Fruit fly (Drosophila melanogaster) Kc167 (cell line): ENCODE data around the gene CG1840.

Source experiments
- Myc ChIP-seq: fragments of >200 bp; optimal IDR thresholded peaks from 2 replicates; lab custom pipeline; 2017; ENCODE audit warnings: missing external identifiers
- Sin3A ChIP-seq: fragments of >200 bp; optimal IDR thresholded peaks from 2 replicates; lab custom pipeline; 2018; ENCODE audit warnings: missing external identifiers
- h ChIP-seq: fragments of >200 bp; optimal IDR thresholded peaks from 3 replicates; lab custom pipeline; 2018; ENCODE audit warnings: missing external identifiers
- insv ChIP-seq: fragments of >200 bp; optimal IDR thresholded peaks from 3 replicates; lab custom pipeline; 2018; ENCODE audit warnings: missing external identifiers
- psq ChIP-seq: fragments of >200 bp; optimal IDR thresholded peaks from 2 replicates; lab custom pipeline; 2017; ENCODE audit warnings: missing external identifiers
- ttk ChIP-seq: sonication (Bioruptor generic); optimal IDR thresholded peaks from 2 replicates; lab custom pipeline; 2017; ENCODE audit warnings: missing external identifiers

Gene CG1840

DNA sequence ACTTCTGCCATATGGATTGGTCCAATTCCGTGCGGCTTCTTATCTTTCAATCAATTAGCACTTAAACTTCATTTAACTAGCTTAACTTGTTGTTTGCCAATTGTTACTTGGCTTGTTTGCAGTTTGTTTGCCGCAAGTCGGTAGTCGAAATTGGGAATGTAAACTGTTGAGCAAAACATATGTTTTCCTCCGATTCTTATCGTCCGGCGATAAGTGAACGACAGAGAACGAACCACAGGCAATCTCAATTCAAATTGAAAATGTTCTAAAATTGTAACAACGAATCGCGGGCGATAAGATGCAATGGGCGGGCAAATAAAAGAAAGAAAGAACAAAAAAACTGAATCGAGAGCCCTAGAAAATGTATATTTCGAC, 29.7 kb upstream of the CG1840 start:
- no peak for TF ChIP-seq Myc (lab: Kevin White, UChicago)

DNA sequence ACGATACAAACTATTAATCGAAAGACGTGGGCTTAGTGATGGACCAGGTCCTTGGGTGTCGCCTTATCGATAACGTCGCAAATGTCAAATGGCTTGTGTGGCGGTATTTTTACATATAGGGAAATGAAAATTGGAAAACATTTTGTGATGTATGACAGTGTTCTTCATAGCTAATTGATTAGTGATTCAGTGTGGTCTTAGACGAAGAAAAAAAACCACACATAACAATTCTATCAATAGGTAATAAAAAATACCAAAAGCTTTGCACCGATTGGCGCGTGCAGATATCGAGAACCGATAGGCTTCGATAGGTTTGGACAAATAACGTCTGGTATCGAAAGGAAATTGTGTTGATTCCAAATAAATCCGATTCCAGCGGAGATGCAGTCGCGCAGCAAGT, 19.3 kb upstream of the CG1840 start, which contains the start of the genes Nrd1 and CG1847:
Gene Nrd1, minus strand, starts transcription at position 28 of the 400 bp plus-strand sequence.
Gene CG1847, plus strand, starts transcription at position 305 of the 400 bp plus-strand sequence.
- TF ChIP-seq Sin3A (lab: Kevin White, UChicago) (no peak), ttk (no peak), psq (lab: Kevin White, UChicago) (no peak), insv (no peak), h (lab: Kevin White, UChicago) (no peak), Myc (lab: Kevin White, UChicago) (no peak)

DNA sequence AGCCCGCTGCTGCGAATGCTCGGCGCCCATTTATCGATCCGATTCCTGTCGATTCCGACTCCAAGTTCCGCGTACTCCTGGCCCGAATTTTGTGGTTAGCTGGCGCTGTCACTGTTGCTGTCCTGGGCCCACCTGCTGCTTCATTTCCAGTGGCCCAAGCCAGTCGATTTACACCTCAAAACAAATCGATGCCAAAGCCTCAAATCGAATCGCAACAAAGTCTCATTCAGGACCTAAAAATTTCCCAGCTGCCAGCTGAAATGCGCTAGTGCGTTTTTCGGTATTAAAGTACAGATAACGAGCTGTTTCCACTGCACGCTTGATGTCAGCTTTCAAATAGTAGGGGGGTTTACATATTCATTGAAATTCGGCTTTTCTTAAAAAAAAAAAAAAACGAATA, 15.6 kb upstream of the CG1840 start, which contains the start of gene BORCS5:
Gene BORCS5, minus strand, starts transcription at position 263 of the 400 bp plus-strand sequence.
- TF ChIP-seq ttk, result no peak
- no peak for TF ChIP-seq psq (lab: Kevin White, UChicago)
- TF ChIP-seq insv, result no peak
- no peak for TF ChIP-seq h (lab: Kevin White, UChicago)

DNA sequence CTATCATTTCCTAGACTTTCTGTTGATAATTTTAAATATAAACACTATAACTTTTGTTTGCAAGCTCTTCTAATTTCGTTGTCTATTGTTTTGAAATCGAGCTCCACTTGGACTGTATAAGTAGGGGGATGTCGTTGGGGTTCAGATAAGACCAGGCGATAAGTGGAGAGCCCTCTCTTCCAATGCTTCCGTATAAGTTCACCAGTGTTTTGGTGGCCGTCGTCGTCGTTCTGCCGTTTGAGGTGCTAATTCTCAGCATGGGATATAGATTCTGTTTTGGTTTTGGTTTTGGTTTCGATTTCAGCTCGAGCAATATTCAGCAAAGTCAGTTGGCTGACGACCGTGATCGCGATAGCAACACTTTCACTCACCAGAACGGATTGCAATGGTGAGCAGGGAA, 15.0 kb upstream of the CG1840 start, which contains the start of gene CG15739:
Gene CG15739, plus strand, starts transcription at position 204 of the 400 bp plus-strand sequence.
- TF ChIP-seq h (lab: Kevin White, UChicago), result no peak
- TF ChIP-seq insv, result no peak
- no peak for TF ChIP-seq Sin3A (lab: Kevin White, UChicago)
- TF ChIP-seq Myc (lab: Kevin White, UChicago), result no peak
- TF ChIP-seq psq (lab: Kevin White, UChicago), result no peak
- TF ChIP-seq ttk, result no peak

DNA sequence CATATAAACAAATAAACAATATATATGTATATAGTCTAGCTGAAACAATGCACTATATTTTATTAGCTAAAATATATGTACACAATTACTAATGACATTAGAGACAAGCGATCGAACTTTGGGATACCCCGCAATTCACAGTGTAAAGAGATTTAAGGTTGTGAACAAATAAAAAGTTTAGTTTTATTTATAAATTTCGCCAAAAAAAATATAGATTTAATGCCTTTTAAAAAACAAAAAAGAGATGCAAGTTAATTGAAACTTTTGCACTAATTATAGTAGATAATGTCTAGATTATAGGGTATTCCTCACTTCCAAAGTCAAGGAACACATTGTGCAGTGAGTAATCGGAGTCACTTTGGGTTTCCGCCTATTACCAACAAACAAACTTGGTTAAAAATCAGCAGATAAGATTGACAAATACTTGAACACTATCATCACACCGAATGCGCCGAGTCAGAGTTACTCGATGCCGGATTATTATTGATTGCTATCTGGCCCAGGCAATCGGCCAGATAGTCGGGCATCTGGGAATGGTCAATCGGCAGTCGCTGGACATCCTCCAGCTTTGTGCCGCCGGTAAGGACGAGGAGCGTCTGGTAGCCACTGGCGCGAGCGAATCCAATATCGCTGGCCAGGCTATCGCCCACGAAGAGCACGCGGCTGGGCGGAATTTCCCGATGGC, 12.9 kb upstream of the CG1840 start:
- no peak for TF ChIP-seq h (lab: Kevin White, UChicago)
- TF ChIP-seq insv, result no peak
- TF ChIP-seq Sin3A (lab: Kevin White, UChicago), result no peak
- TF ChIP-seq ttk, result no peak
- TF ChIP-seq psq (lab: Kevin White, UChicago), result no peak
- TF ChIP-seq Myc (lab: Kevin White, UChicago), result no peak

DNA sequence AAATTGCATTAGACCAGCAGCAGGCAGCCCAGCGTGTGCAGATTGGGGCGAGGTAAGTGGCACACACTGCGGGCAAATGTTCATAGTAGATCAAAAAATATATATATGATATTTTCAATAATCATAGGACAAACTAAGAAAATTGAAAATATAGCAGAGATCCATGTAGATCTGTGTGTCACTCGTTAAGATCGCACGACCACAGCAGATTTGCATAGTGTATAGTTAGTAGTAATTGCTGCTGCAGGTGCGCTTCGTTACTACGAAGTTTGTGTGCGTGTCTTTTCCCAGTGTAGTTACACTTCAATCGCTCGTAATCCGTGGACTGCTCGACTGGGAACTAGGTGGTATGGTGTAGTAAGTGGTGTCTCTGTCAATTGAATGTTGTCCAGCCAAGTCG, 11.0 kb upstream of the CG1840 start, which contains the start of gene CG10352:
Gene CG10352, minus strand, starts transcription at position 4 of the 400 bp plus-strand sequence.
- TF ChIP-seq ttk (no peak), Myc (lab: Kevin White, UChicago) (no peak), insv (no peak), psq (lab: Kevin White, UChicago) (no peak), Sin3A (lab: Kevin White, UChicago) (no peak), h (lab: Kevin White, UChicago) (no peak)

DNA sequence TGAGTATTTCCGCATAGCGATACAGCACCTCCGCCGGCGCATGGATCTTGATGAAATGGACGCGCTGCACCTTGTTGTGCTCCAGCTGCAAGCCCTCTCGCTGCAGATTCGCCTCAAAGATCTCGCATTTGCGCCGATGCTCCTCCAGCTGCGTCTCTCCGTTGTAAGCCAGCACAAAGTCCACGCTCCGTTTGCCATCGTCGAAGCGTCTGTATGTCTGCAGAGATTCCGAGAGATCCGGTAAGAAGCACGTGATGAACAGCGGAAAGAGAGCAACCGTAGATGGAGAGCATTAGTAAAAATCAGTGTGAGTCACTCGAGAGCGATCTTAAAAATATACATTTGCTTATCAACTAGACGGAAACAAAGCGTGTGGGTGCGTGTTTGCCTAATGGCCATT, 6.5 kb upstream of the CG1840 start:
- TF ChIP-seq ttk (no peak), psq (lab: Kevin White, UChicago) (no peak), insv (no peak), h (lab: Kevin White, UChicago) (no peak), Sin3A (lab: Kevin White, UChicago) (no peak)

DNA sequence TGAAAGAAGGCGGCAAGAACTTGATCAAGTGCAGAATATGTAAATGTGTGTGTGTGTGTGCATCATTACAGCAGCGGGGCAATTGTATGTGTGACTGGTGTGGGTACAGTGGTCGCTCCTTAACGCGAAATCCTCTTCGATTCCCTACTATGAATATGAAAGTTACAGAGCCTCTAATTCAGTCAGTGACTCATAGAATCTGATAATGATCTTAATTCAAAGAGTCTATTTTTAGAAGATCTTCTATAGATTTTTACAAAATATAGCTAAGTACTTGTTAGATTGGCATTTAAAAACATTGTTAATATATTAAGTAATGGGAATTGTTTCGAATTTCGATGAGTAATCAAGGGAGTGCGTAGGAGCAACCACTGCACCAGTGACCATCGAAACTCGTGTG, 5.7 kb upstream of the CG1840 start:
- no peak for TF ChIP-seq psq (lab: Kevin White, UChicago)
- no peak for TF ChIP-seq insv
- no peak for TF ChIP-seq Sin3A (lab: Kevin White, UChicago)
- no peak for TF ChIP-seq Myc (lab: Kevin White, UChicago)
- no peak for TF ChIP-seq h (lab: Kevin White, UChicago)
- TF ChIP-seq ttk, result no peak

DNA sequence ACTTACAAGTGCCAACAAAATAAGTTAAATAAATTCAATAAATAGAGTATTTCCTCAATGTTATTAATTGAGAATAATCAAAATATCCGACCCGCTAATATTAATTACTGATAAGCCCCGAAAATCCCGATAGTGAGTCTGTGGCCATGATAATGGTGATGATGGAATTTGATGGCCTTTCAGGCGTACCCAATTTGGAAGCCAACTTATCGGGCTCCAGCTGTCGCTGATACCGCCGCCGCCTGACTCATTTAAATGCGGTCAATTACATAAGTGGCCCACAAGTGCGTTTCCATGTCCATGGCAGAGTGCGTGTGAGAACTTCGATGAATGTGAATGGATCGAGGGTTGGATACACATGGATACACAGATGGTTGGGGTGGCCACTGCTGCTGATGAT, 4.0 kb upstream of the CG1840 start:
- TF ChIP-seq psq (lab: Kevin White, UChicago) (no peak), Myc (lab: Kevin White, UChicago) (no peak), ttk (no peak), Sin3A (lab: Kevin White, UChicago) (no peak), insv (no peak), h (lab: Kevin White, UChicago) (no peak)

DNA sequence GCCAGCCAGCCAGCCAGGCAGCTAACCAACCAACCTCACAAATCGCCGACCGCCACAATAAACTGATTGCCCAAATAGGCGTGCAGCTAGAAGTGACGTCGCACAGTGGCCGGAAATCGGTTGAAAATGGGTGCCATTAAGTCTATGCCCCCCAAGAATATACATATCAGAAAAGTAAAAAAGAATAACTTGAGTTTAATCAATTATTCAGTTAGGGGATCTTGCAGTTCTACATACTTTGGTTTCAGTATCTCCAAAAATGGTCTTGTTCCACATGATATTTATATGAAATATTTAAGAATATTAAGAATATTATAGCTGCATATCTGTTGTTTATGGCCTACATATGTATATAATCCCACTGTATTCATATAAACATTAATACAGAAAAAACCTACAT, 2.8 kb upstream of the CG1840 start:
- TF ChIP-seq h (lab: Kevin White, UChicago), result no peak
- TF ChIP-seq ttk, result no peak
- no peak for TF ChIP-seq insv
- no peak for TF ChIP-seq psq (lab: Kevin White, UChicago)
- no peak for TF ChIP-seq Sin3A (lab: Kevin White, UChicago)
- TF ChIP-seq Myc (lab: Kevin White, UChicago), result no peak

DNA sequence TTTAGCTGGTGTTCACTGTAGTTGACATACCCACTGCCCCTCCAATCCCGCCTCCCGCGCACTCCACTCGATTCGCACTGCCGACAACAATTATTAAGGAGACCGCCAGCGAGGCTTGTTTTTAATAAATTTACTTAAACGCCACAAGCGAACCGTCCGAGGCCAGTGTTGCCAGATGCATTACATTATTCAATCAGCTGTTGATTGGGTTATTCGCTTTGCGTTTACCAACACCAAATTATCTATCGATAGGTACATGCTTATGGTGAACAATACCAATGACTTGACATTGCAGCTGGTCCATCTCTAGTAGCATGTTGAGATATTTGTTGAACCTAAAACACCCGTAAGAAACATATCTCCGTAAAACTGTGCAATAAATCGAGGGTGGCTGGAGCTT, 1.2 kb upstream of the CG1840 start, which contains the start of the genes CG10353 and SelG:
Gene CG10353, minus strand, starts transcription at position 187 of the 400 bp plus-strand sequence.
Gene SelG, plus strand, starts transcription at position 309 of the 400 bp plus-strand sequence.
- no peak for TF ChIP-seq h (lab: Kevin White, UChicago)
- TF ChIP-seq Myc (lab: Kevin White, UChicago), result no peak
- TF ChIP-seq psq (lab: Kevin White, UChicago), result no peak
- TF ChIP-seq ttk, result no peak
- no peak for TF ChIP-seq insv
- TF ChIP-seq Sin3A (lab: Kevin White, UChicago), result no peak

DNA sequence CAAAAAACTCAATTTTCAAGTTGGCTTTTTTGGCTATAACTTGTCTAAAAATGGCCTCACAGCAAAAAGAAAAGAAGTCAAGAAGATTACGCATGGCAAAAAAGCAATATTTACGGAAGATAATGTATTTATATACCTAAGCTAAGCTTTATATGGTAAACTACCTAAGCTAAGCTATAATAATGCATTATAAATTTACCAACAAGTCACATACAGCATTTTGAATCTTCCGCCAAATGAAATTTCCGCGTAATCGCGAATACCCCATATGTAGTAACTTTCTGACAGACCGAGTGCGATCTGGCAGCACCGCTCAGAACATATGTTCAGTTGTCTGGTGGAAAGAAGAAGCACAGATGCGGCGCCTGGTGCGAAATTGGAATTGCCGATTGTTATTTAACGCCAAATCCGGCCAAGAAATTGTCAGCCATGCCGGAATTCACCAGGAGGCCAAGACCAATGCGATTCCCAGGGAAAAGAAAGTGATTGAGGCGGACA, 3.6 kb downstream of the CG1840 start, which contains the start of gene sicily:
Gene sicily, plus strand, starts transcription at position 51 of the 498 bp plus-strand sequence.
- TF ChIP-seq psq (lab: Kevin White, UChicago), result no peak
- no peak for TF ChIP-seq ttk
- no peak for TF ChIP-seq Myc (lab: Kevin White, UChicago)
- no peak for TF ChIP-seq h (lab: Kevin White, UChicago)
- no peak for TF ChIP-seq insv
- no peak for TF ChIP-seq Sin3A (lab: Kevin White, UChicago)
